Worm (Caenorhabditis elegans): Measurements from ENCODE around the gene srt-8.

srt-8 gene

ce11 chrV:3086260-3086659 is at the start of gene srt-8:
Gene srt-8, plus strand, starts transcription at chrV:3086560.
- TF ChIP-seq pes-1 (GFP tag; IDR thresholded peaks at IDR 0.05) (no peak), ceh-13 (GFP tag; optimal IDR thresholded peaks at IDR 0.05) (no peak), B0310.2 (tag; optimal IDR thresholded peaks at IDR 0.05) (no peak), scrt-1 (GFP tag; IDR thresholded peaks at IDR 0.05) (no peak), ceh-36 (tag; optimal IDR thresholded peaks at IDR 0.05) (no peak), hnd-1 (tag; optimal IDR thresholded peaks at IDR 0.05) (no peak), ama-1 (optimal IDR thresholded peaks at IDR 0.05) (no peak), aly-1 (tag; optimal IDR thresholded peaks at IDR 0.05) (no peak), sea-1 (GFP tag; conservative IDR thresholded peaks at IDR 0.05) (no peak), F13C5.2 (tag; optimal IDR thresholded peaks at IDR 0.05) (no peak), hmbx-1 (tag; optimal IDR thresholded peaks at IDR 0.05) (no peak), hmg-4 (GFP tag; optimal IDR thresholded peaks at IDR 0.05) (no peak), flt-1 (GFP tag; IDR thresholded peaks at IDR 0.05) (no peak)

ce11 chrV:3038058-3038457 is 48.3 kb upstream of the srt-8 start:
- no peak for TF ChIP-seq F13C5.2 (tag; optimal IDR thresholded peaks at IDR 0.05)
- no peak for TF ChIP-seq hmbx-1 (tag; optimal IDR thresholded peaks at IDR 0.05)
- TF ChIP-seq hnd-1 (tag; optimal IDR thresholded peaks at IDR 0.05): no peak
- TF ChIP-seq B0310.2 (tag; optimal IDR thresholded peaks at IDR 0.05): no peak
- TF ChIP-seq scrt-1 (GFP tag; IDR thresholded peaks at IDR 0.05): no peak
- TF ChIP-seq ceh-36 (tag; optimal IDR thresholded peaks at IDR 0.05): no peak
- TF ChIP-seq ceh-13 (GFP tag; optimal IDR thresholded peaks at IDR 0.05): no peak
- no peak for TF ChIP-seq flt-1 (GFP tag; IDR thresholded peaks at IDR 0.05)

ce11 chrV:3039282-3039681 is 47.1 kb upstream of the srt-8 start, which contains the start of gene chpf-2:
Gene chpf-2, minus strand, starts transcription at chrV:3039382.
- TF ChIP-seq pes-1 (GFP tag; IDR thresholded peaks at IDR 0.05) (no peak), hnd-1 (tag; optimal IDR thresholded peaks at IDR 0.05) (no peak), ceh-13 (GFP tag; optimal IDR thresholded peaks at IDR 0.05) (no peak), B0310.2 (tag; optimal IDR thresholded peaks at IDR 0.05) (no peak), tbx-37 (GFP tag; conservative IDR thresholded peaks at IDR 0.05) (no peak), tra-4 (tag; optimal IDR thresholded peaks at IDR 0.05) (no peak), tbx-11 (GFP tag; IDR thresholded peaks at IDR 0.05) (no peak), flt-1 (GFP tag; IDR thresholded peaks at IDR 0.05) (no peak), ceh-36 (tag; optimal IDR thresholded peaks at IDR 0.05) (no peak), sea-1 (GFP tag; conservative IDR thresholded peaks at IDR 0.05) (no peak), ama-1 (optimal IDR thresholded peaks at IDR 0.05) (no peak), hmbx-1 (tag; optimal IDR thresholded peaks at IDR 0.05) (no peak), hmg-4 (GFP tag; optimal IDR thresholded peaks at IDR 0.05) (no peak), scrt-1 (GFP tag; IDR thresholded peaks at IDR 0.05) (no peak), F13C5.2 (tag; optimal IDR thresholded peaks at IDR 0.05) (no peak), ets-7 (tag; optimal IDR thresholded peaks at IDR 0.05) (no peak), aly-1 (tag; optimal IDR thresholded peaks at IDR 0.05) (no peak)

ce11 chrV:3040930-3041329 is 45.4 kb upstream of the srt-8 start:
- TF ChIP-seq hmbx-1 (tag; optimal IDR thresholded peaks at IDR 0.05) (no peak), ama-1 (optimal IDR thresholded peaks at IDR 0.05) (no peak), tbx-11 (GFP tag; IDR thresholded peaks at IDR 0.05) (no peak), scrt-1 (GFP tag; IDR thresholded peaks at IDR 0.05) (no peak)

DNA sequence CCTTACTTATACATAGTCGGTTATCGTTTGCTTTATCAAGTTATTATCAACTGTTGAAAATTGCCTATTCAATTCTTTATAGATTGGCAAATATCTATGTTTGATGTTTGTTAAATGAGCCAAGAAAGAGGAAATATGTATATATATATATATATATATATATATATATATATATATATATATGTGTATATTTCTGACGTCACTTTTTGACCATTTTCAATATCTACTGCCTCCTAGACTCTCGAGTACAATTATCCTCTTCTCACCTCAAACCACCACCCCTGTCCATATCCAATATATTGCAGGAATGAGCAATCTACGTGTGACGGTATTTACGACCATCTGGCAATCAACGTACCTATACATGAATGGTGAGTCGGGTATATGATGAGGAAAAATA is 41.5 kb upstream of the srt-8 start, which contains the start of gene F59D6.1:
F59D6.1 (plus strand) TSS at position 301 of the 400 bp plus-strand sequence.
- TF ChIP-seq hmbx-1 (tag; optimal IDR thresholded peaks at IDR 0.05) (no peak), hnd-1 (tag; optimal IDR thresholded peaks at IDR 0.05) (no peak), ceh-36 (tag; optimal IDR thresholded peaks at IDR 0.05) (no peak), hmg-4 (GFP tag; optimal IDR thresholded peaks at IDR 0.05) (no peak), F13C5.2 (tag; optimal IDR thresholded peaks at IDR 0.05) (no peak)

ce11 chrV:3046364-3046763 is 40.0 kb upstream of the srt-8 start:
- TF ChIP-seq aly-1 (tag; optimal IDR thresholded peaks at IDR 0.05): no peak
- TF ChIP-seq tbx-11 (GFP tag; IDR thresholded peaks at IDR 0.05): no peak
- TF ChIP-seq ets-7 (tag; optimal IDR thresholded peaks at IDR 0.05): no peak
- no peak for TF ChIP-seq ceh-13 (GFP tag; optimal IDR thresholded peaks at IDR 0.05)
- TF ChIP-seq hmbx-1 (tag; optimal IDR thresholded peaks at IDR 0.05): no peak
- no peak for TF ChIP-seq scrt-1 (GFP tag; IDR thresholded peaks at IDR 0.05)
- no peak for TF ChIP-seq ama-1 (optimal IDR thresholded peaks at IDR 0.05)
- TF ChIP-seq tra-4 (tag; optimal IDR thresholded peaks at IDR 0.05): no peak
- no peak for TF ChIP-seq pes-1 (GFP tag; IDR thresholded peaks at IDR 0.05)

DNA sequence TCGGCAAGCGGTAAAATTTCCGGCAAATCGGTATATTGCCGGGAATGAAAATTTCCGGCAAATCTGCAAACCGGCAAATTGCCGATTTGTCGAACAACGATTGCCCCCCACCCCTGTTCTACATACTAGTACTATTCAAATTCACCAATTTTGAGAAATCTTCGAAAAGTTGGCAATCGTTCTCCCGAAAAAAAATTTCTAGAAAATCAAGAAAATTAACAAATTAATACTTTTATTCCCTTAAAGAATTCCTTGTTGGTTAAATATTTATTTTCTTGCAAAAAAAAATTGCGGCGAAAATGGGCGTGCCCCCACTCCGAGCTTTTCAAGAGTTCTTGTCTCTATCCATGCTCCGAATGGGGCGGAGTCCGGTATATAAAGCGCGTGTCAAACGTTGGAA is 32.1 kb upstream of the srt-8 start, which contains the start of gene C50H11.8:
C50H11.8 (plus strand) TSS at position 301 of the 400 bp plus-strand sequence.
- TF ChIP-seq tbx-11 (GFP tag; IDR thresholded peaks at IDR 0.05) (no peak), hmg-4 (GFP tag; optimal IDR thresholded peaks at IDR 0.05) (no peak), F13C5.2 (tag; optimal IDR thresholded peaks at IDR 0.05) (no peak), hmbx-1 (tag; optimal IDR thresholded peaks at IDR 0.05) (no peak), hnd-1 (tag; optimal IDR thresholded peaks at IDR 0.05) (no peak), tra-4 (tag; optimal IDR thresholded peaks at IDR 0.05) (no peak), tbx-37 (GFP tag; conservative IDR thresholded peaks at IDR 0.05) (no peak), B0310.2 (tag; optimal IDR thresholded peaks at IDR 0.05) (no peak)

ce11 chrV:3058996-3059395 is 27.4 kb upstream of the srt-8 start, which contains the start of gene str-244:
Gene str-244, minus strand, starts transcription at chrV:3059096.
- TF ChIP-seq tbx-11 (GFP tag; IDR thresholded peaks at IDR 0.05): no peak
- TF ChIP-seq hmg-4 (GFP tag; optimal IDR thresholded peaks at IDR 0.05): no peak
- no peak for TF ChIP-seq hmbx-1 (tag; optimal IDR thresholded peaks at IDR 0.05)
- TF ChIP-seq F13C5.2 (tag; optimal IDR thresholded peaks at IDR 0.05): no peak
- no peak for TF ChIP-seq ceh-36 (tag; optimal IDR thresholded peaks at IDR 0.05)
- no peak for TF ChIP-seq scrt-1 (GFP tag; IDR thresholded peaks at IDR 0.05)
- no peak for TF ChIP-seq B0310.2 (tag; optimal IDR thresholded peaks at IDR 0.05)
- no peak for TF ChIP-seq ama-1 (optimal IDR thresholded peaks at IDR 0.05)
- TF ChIP-seq hnd-1 (tag; optimal IDR thresholded peaks at IDR 0.05): no peak

Measured in whole organism, early embryonic.